Fruit fly (Drosophila melanogaster): Measurements from ENCODE around the gene CG15535.

DNA sequence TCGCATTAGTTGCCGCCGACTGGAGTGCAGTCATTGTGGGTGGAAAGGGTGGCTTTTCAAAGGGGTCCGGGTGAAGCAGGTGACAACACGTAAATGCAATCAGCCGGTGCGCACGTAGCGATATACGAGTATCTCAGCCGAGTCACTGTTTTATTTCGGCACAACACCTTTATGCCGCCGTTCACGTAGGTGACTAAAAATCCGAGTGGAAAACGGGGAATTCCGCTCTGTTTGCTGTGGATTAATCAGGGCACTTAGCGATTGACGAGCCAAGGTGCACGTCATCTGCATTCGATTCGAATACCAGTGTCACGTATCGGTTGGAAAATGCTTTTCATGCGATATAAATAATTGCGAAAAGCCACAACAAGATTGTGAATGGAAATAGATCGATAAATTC lies 17.2 kb downstream of the CG15535 start:
- TF ChIP-seq Doc3 (GFP tag; IDR thresholded peaks at IDR 0.05; ENCODE audit: partially characterized antibody) (no peak), sc (optimal IDR thresholded peaks at IDR 0.05) (no peak), sc (GFP tag; optimal IDR thresholded peaks at IDR 0.05) (no peak), pho (GFP tag; optimal IDR thresholded peaks at IDR 0.05) (no peak), B-H1 (GFP tag; IDR thresholded peaks at IDR 0.05) (no peak), Gsc (GFP tag; IDR thresholded peaks at IDR 0.05) (no peak), ac (GFP tag; optimal IDR thresholded peaks at IDR 0.05) (no peak), Awh (GFP tag; IDR thresholded peaks at IDR 0.05) (no peak)

Measured in whole organism, embryonic.